Worm (Caenorhabditis elegans) whole organism, L4/young adult: ENCODE data around the gene mig-21.

ENCODE experiments used
- W03F9.2 ChIP-seq: fragments of 150-350 bp; optimal IDR thresholded peaks from 2 replicates; lab custom pipeline; 2014; ENCODE audit warnings: missing biosample characterization, missing genetic modification characterization
- dao-5 ChIP-seq: sonication (generic microtip); optimal IDR thresholded peaks from 2 replicates; lab custom pipeline; 2016; ENCODE audit warnings: missing genotype, missing genetic modification characterization, moderate library complexity, missing compliant biosample characterization
- him-1 ChIP-seq: sonication (generic microtip); optimal IDR thresholded peaks from 2 replicates; lab custom pipeline; 2016; ENCODE audit warnings: missing genotype, missing genetic modification reagents, missing genetic modification characterization, missing compliant biosample characterization

Gene mig-21

DNA sequence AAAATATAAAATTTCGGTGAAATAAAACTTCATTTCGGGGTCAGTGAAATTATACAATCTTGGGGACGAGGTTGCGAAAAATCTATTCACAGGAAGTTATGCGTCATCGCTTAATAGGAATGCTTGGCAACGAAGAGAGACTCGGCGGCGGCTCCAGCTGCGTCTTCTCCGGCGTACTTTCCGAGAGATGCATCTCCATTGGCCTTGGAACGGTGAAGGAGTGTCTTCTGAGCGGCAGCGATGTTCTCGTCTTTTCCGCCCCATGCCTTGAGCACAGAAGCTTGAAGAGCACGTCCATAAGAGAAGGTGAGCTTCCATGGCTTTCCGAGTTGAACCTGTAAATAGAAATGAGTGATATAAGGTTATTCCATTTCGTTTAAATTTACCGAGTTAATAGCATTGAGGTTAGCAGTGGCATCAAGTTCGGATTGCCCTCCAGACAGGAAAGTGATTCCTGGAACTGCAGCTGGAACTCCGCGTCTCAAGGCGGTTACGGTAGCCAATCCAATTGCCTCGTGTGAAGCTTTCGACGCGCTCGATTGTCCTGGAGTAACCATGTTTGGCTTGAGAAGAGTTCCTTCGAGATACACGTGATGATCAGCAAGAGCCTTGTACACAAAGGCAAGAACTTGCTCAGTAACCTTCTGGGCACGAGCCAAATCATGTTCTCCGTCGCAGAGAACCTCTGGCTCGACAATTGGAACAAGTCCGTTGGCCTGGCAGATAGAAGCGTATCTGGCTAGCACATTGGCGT lies 3.3 kb downstream of the mig-21 start:
- TF ChIP-seq dao-5 (tag; lab: Kevin White, UChicago), result no peak
- no peak for TF ChIP-seq W03F9.2 (tag; lab: Kevin White, UChicago)
- TF ChIP-seq him-1 (tag; lab: Kevin White, UChicago), result no peak

ce11 chrIII:5874263-5874662 lies 3.9 kb downstream of the mig-21 start:
- TF ChIP-seq dao-5 (tag; lab: Kevin White, UChicago) (no peak), W03F9.2 (tag; lab: Kevin White, UChicago) (no peak), him-1 (tag; lab: Kevin White, UChicago) (no peak)

DNA sequence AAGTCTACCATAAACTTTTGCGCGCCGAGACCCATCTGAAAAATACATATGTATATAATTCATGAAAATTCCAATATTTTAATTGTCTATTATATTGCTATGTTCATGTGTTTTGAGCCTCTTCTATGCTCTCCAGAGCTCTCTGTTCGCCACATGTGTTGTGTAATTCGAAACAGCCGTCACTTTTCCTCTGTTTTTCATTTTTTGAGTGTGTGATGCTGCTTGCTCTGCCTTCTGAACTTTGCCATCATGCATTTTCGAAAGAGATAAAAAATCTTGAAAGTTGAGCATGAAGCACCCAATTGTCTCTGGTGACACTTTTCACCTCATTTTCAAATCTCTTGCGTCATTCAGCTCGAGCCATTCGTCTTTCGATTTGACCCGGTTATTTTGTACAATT lies 5.9 kb downstream of the mig-21 start:
- TF ChIP-seq him-1 (tag; lab: Kevin White, UChicago), result no peak
- TF ChIP-seq dao-5 (tag; lab: Kevin White, UChicago), result no peak
- no peak for TF ChIP-seq W03F9.2 (tag; lab: Kevin White, UChicago)

- no peak for TF ChIP-seq dao-5 (tag; lab: Kevin White, UChicago)
- peak; percentile 69 for TF ChIP-seq W03F9.2 (tag; lab: Kevin White, UChicago)
Measured at ce11 chrIII:5871760-5872159, 6.4 kb downstream of the mig-21 start, which contains the start of the genes F01F1.11 and F01F1.3. TSS of gene F01F1.11 (minus strand) at chrIII:5871877. TSS of gene F01F1.3 (plus strand) at chrIII:5871938.

ce11 chrIII:5869429-5869828 lies 8.8 kb downstream of the mig-21 start, which contains the start of gene F01F1.15:
TSS of gene F01F1.15 (minus strand) at chrIII:5869529.
- no peak for TF ChIP-seq him-1 (tag; lab: Kevin White, UChicago)
- TF ChIP-seq dao-5 (tag; lab: Kevin White, UChicago), result no peak
- TF ChIP-seq W03F9.2 (tag; lab: Kevin White, UChicago), result no peak

- TF ChIP-seq him-1 (tag; lab: Kevin White, UChicago) (no peak), dao-5 (tag; lab: Kevin White, UChicago) (no peak), W03F9.2 (tag; lab: Kevin White, UChicago) (no peak)
Measured at ce11 chrIII:5868401-5868800, 9.8 kb downstream of the mig-21 start, which contains the start of gene eng-1. TSS of gene eng-1 (minus strand) at chrIII:5868501.

ce11 chrIII:5864270-5864669 lies 13.9 kb downstream of the mig-21 start, which contains the start of gene rabn-5:
TSS of gene rabn-5 (plus strand) at chrIII:5864553.
- TF ChIP-seq dao-5 (tag; lab: Kevin White, UChicago) (no peak), him-1 (tag; lab: Kevin White, UChicago) (no peak), W03F9.2 (tag; lab: Kevin White, UChicago) (no peak)

DNA sequence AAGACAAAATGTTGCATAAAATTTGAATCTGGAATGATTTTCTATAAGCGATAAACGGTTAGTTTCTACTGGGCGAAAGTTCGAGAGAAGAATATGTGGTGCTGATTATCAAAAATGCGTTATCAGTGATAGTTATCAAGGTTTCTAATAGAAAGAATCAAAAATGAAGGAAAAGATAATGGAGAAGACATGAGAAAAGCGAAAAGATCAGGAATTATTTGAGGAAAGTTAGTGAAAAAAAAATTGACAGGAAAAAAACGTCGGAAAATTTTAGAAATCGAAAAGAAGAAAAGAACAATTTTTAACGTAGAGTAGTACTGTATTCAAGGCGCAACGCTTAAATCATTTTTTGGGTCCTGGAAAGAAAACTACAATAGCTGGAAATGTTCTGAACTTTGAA lies 14.4 kb downstream of the mig-21 start, which contains the start of gene dnpp-1:
Gene dnpp-1 (minus strand): TSS at position 30 of the 400 bp plus-strand sequence.
- TF ChIP-seq him-1 (tag; lab: Kevin White, UChicago), result no peak
- TF ChIP-seq W03F9.2 (tag; lab: Kevin White, UChicago), result peak; percentile 16

DNA sequence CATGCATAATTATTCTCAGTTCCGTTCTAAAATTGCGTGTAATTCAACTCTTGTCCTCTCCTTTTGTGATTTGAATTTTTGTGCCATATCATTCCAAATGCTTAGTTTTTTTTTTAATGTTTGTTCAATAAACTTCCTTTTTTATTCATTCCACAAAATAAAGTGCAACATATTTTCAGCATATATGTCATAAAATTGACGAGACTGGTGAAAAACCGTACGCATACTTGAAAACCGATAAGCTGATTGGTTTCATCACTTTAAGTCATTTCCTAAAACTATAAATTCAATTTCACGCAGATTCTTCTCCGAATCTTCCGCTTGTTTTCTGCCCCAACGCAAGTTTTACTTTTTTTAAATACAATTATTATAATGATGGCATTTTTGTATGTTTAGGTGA lies 19.2 kb downstream of the mig-21 start, which contains the start of gene dpf-4:
Gene dpf-4 (plus strand): TSS at position 301 of the 400 bp plus-strand sequence.
- TF ChIP-seq him-1 (tag; lab: Kevin White, UChicago) (no peak), W03F9.2 (tag; lab: Kevin White, UChicago) (no peak), dao-5 (tag; lab: Kevin White, UChicago) (no peak)

DNA sequence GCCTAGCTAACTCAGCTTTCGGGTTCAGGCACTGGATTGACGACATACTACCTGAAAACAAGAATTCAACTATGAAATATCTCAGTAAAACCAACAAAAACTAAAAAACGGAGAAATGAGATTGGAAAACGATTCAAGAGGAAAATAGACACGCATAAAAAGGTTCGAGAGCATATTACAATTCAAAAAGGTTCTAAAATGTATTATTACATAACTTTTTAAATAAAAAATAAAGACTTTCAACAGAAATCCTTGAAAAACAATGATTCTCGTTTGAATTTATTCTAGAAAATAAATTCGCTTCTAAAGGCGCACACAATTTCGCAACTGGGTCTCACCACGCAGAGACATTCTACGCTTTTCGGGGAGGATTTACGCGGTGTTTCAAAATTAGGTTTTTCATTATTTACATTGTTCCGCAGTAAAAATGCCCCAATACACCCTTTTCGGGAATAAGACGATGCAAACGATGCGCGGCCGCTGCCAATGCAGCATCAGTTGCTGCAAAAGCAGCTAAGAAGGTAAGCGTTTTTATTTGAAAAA lies 22.5 kb downstream of the mig-21 start, which contains the start of the genes cct-6 and alh-9:
Gene cct-6 (minus strand): TSS at position 51 of the 543 bp plus-strand sequence.
Gene alh-9 (plus strand): TSS at position 382 of the 543 bp plus-strand sequence.
- TF ChIP-seq W03F9.2 (tag; lab: Kevin White, UChicago) (peak; percentile 94), dao-5 (tag; lab: Kevin White, UChicago) (no peak)

- peak; percentile 1 for TF ChIP-seq W03F9.2 (tag; lab: Kevin White, UChicago)
- no peak for TF ChIP-seq him-1 (tag; lab: Kevin White, UChicago)
Measured at ce11 chrIII:5853240-5853639, 24.9 kb downstream of the mig-21 start, which contains the start of gene ddx-23. TSS of gene ddx-23 (minus strand) at chrIII:5853269.

DNA sequence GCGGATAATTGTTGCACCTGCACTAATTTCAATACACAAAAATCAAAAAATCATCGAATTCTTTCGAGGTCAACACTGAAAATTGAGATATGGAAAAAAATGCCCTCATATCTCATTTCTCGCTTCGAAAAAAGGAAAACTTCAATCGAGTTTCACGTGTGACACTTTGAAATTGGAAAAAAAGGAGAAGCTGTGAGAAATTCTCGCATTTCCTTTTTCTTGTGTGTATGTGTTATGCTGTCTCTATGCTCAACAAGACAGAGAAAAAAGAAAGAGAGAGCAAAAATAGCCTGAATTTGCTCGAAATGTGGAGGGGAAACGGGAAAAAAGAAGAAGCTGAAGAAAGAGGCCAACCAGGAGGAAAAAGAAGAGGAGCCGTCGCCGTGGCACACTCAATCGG lies 31.8 kb downstream of the mig-21 start:
- TF ChIP-seq him-1 (tag; lab: Kevin White, UChicago) (no peak), dao-5 (tag; lab: Kevin White, UChicago) (no peak), W03F9.2 (tag; lab: Kevin White, UChicago) (no peak)

DNA sequence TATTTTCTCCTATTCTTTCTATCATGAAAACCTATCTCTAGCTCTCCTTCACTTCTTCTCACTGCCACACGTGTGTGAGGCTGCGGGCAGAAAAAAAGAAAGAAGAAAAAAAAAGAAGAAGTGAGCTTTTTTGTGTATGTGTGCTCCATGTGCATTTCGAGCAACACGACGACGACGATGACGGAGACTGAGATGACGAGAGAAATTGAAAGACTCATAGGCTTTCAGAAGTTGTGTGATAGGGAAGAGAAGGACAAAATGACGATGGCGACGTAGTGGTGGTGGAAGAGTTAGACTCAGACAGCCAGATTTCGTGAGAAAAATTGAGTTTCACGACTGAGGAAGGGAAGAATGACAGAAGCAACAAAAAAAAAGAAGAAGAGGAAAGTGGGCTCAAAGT lies 32.7 kb downstream of the mig-21 start:
- TF ChIP-seq him-1 (tag; lab: Kevin White, UChicago) (peak; percentile 83), W03F9.2 (tag; lab: Kevin White, UChicago) (no peak)
